Fruit fly (Drosophila melanogaster) whole organism, wandering third instar larva: Measurements from ENCODE around the gene CG6244.

Experiments used
- Abd-B ChIP-seq: fragments of >200 bp; optimal IDR thresholded peaks from 2 replicates; lab custom pipeline; 2017; ENCODE audit warnings: missing biosample characterization, missing genetic modification characterization
- CG32264 ChIP-seq: fragments of 200-800 bp; sonication (Bioruptor generic); optimal IDR thresholded peaks from 2 replicates; lab custom pipeline; 2016; ENCODE audit warnings: missing biosample characterization, missing genetic modification characterization
- CG9705 ChIP-seq: fragments of 200-800 bp; sonication (Bioruptor generic); optimal IDR thresholded peaks from 2 replicates; lab custom pipeline; 2018; ENCODE audit warnings: missing biosample characterization, mild to moderate bottlenecking, missing genetic modification characterization
- Dfd ChIP-seq: fragments of >200 bp; optimal IDR thresholded peaks from 2 replicates; lab custom pipeline; 2017; ENCODE audit warnings: missing biosample characterization, missing genetic modification characterization
- Dif ChIP-seq: fragments of 200-275, 200-300 bp; sonication (Bioruptor generic); optimal IDR thresholded peaks from 2 replicates; lab custom pipeline; 2018; ENCODE audit warnings: missing biosample characterization, missing genetic modification characterization; ENCODE audit not compliant: partially characterized antibody
- HLH106 ChIP-seq: fragments of 200-800 bp; optimal IDR thresholded peaks from 3 replicates; lab custom pipeline; 2019; ENCODE audit warnings: missing biosample characterization, mild to moderate bottlenecking, missing genetic modification characterization, moderate library complexity
- Hnf4 ChIP-seq: fragments of 200-800 bp; sonication (Bioruptor generic); optimal IDR thresholded peaks from 2 replicates; lab custom pipeline; 2016; ENCODE audit warnings: missing biosample characterization, mild to moderate bottlenecking, missing genetic modification characterization
- Hr78 ChIP-seq: fragments of >200 bp; optimal IDR thresholded peaks from 2 replicates; lab custom pipeline; 2017; ENCODE audit warnings: missing biosample characterization, missing genetic modification characterization
- Jra ChIP-seq: sonication (Bioruptor generic); optimal IDR thresholded peaks from 2 replicates; lab custom pipeline; 2016; ENCODE audit warnings: missing biosample characterization, missing genetic modification characterization
- Mio ChIP-seq: sonication (Bioruptor generic); optimal IDR thresholded peaks from 2 replicates; lab custom pipeline; 2016; ENCODE audit warnings: missing biosample characterization, missing genetic modification characterization
- Myc ChIP-seq: fragments of >200 bp; optimal IDR thresholded peaks from 2 replicates; lab custom pipeline; 2017
- N ChIP-seq: fragments of >200 bp; optimal IDR thresholded peaks from 2 replicates; lab custom pipeline; 2018; ENCODE audit warnings: missing biosample characterization, missing external identifiers, missing genetic modification characterization
- OdsH ChIP-seq: fragments of 200-800 bp; sonication (Bioruptor generic); optimal IDR thresholded peaks from 2 replicates; lab custom pipeline; 2016; ENCODE audit warnings: missing biosample characterization, mild to moderate bottlenecking, missing genetic modification characterization
- Rel ChIP-seq, 2 experiments: fragments of 200-800 bp; sonication (Bioruptor generic) in 1 of 2; optimal IDR thresholded peaks; 2 replicates in 1 of 2; 3 replicates in 1 of 2; lab custom pipeline; 2016 to 2019; ENCODE audit warnings: mild to moderate bottlenecking in 2 of 2, missing biosample characterization in 2 of 2, missing genetic modification characterization in 2 of 2, moderate library complexity in 1 of 2
- Sp1 ChIP-seq: fragments of 200-800 bp; sonication (Bioruptor generic); optimal IDR thresholded peaks from 3 replicates; lab custom pipeline; 2019; ENCODE audit warnings: missing biosample characterization, mild to moderate bottlenecking, missing genetic modification characterization, moderate library complexity
- Vsx2 ChIP-seq: fragments of 200-300, 225-300 bp; sonication (Bioruptor generic); optimal IDR thresholded peaks from 2 replicates; lab custom pipeline; 2018; ENCODE audit warnings: missing biosample characterization, missing genetic modification characterization; ENCODE audit not compliant: partially characterized antibody
- br ChIP-seq: fragments of 200-800 bp; sonication (Bioruptor generic); optimal IDR thresholded peaks from 2 replicates; lab custom pipeline; 2016; ENCODE audit warnings: missing biosample characterization, missing genetic modification characterization
- brk ChIP-seq: fragments of 200-800 bp; sonication (Bioruptor generic); optimal IDR thresholded peaks from 2 replicates; lab custom pipeline; 2016; ENCODE audit warnings: missing biosample characterization, mild to moderate bottlenecking, missing genetic modification characterization
- dmrt93B ChIP-seq: fragments of 200-800 bp; sonication (Bioruptor generic); optimal IDR thresholded peaks from 2 replicates; lab custom pipeline; 2018; ENCODE audit warnings: missing biosample characterization, mild to moderate bottlenecking, missing genetic modification characterization
- dsf ChIP-seq: sonication (Bioruptor generic); optimal IDR thresholded peaks from 2 replicates; lab custom pipeline; 2016; ENCODE audit warnings: missing biosample characterization, missing genetic modification characterization, borderline replicate concordance
- ey ChIP-seq: fragments of 200-800 bp; sonication (Bioruptor generic); optimal IDR thresholded peaks from 2 replicates; lab custom pipeline; 2016; ENCODE audit warnings: missing biosample characterization, missing genetic modification characterization
- foxo ChIP-seq, 2 experiments: fragments of 200-800 bp; sonication (Bioruptor generic); optimal IDR thresholded peaks; 2 replicates in 1 of 2; 3 replicates in 1 of 2; lab custom pipeline; 2016 to 2017; ENCODE audit warnings: missing biosample characterization in 2 of 2, missing genetic modification characterization in 2 of 2
- fru ChIP-seq: fragments of 200-800 bp; sonication (Bioruptor generic); optimal IDR thresholded peaks from 3 replicates; lab custom pipeline; 2016; ENCODE audit warnings: missing biosample characterization, mild to moderate bottlenecking, missing genetic modification characterization
- jim ChIP-seq: fragments of 175-275, 200-325 bp; sonication (Bioruptor generic); optimal IDR thresholded peaks from 2 replicates; lab custom pipeline; 2016; ENCODE audit warnings: missing biosample characterization, mild to moderate bottlenecking, missing genetic modification characterization
- lola ChIP-seq: fragments of >200 bp; optimal IDR thresholded peaks from 2 replicates; lab custom pipeline; 2017; ENCODE audit warnings: missing biosample characterization, missing genetic modification characterization
- rgr ChIP-seq: fragments of 200-800 bp; sonication (Bioruptor generic); optimal IDR thresholded peaks from 3 replicates; lab custom pipeline; 2016; ENCODE audit warnings: missing biosample characterization, mild to moderate bottlenecking, missing genetic modification characterization
- sage ChIP-seq: fragments of 200-800 bp; sonication (Bioruptor generic); optimal IDR thresholded peaks from 2 replicates; lab custom pipeline; 2016; ENCODE audit warnings: missing biosample characterization, mild to moderate bottlenecking, missing genetic modification characterization
- sv ChIP-seq: fragments of 200-800 bp; sonication (Bioruptor generic); optimal IDR thresholded peaks from 3 replicates; lab custom pipeline; 2016; ENCODE audit warnings: missing biosample characterization, missing genetic modification characterization
- tai ChIP-seq: sonication (Bioruptor generic); optimal IDR thresholded peaks from 2 replicates; lab custom pipeline; 2016; ENCODE audit warnings: missing biosample characterization, missing genetic modification characterization
- usp ChIP-seq: fragments of >200 bp; optimal IDR thresholded peaks from 2 replicates; lab custom pipeline; 2017; ENCODE audit warnings: missing biosample characterization, missing genetic modification characterization
- woc ChIP-seq: sonication (Bioruptor generic); optimal IDR thresholded peaks from 2 replicates; lab custom pipeline; 2016; ENCODE audit warnings: missing biosample characterization, mild to moderate bottlenecking, missing genetic modification characterization

CG6244 gene

dm6 chr3L:15802655-15803054 is 5.5 kb upstream of the CG6244 start:
- TF ChIP-seq Hnf4 (GFP tag; lab: Kevin White, UChicago): no peak
- TF ChIP-seq CG32264 (GFP tag; lab: Kevin White, UChicago): no peak
- no peak for TF ChIP-seq Rel (GFP tag; optimal IDR thresholded peaks at IDR 0.05; lab: Kevin White, UChicago)
- no peak for TF ChIP-seq Rel (tag; optimal IDR thresholded peaks at IDR 0.05; lab: Kevin White, UChicago)
- no peak for TF ChIP-seq OdsH
- no peak for TF ChIP-seq usp
- TF ChIP-seq Abd-B (GFP tag; lab: Kevin White, UChicago): no peak
- no peak for TF ChIP-seq rgr (GFP tag; lab: Kevin White, UChicago)
- TF ChIP-seq Sp1: no peak
- TF ChIP-seq, all 38 proteins: peak for 0

dm6 chr3L:15808667-15809066 is 545 bp downstream of the CG6244 start:
- TF ChIP-seq Hr78 (GFP tag; lab: Kevin White, UChicago) (no peak), CG32264 (GFP tag; lab: Kevin White, UChicago) (no peak), Myc (lab: Kevin White, UChicago) (peak; percentile 65), Dif (GFP tag; lab: Kevin White, UChicago) (no peak), OdsH (no peak), fru (GFP tag; lab: Kevin White, UChicago) (no peak), HLH106 (tag; lab: Kevin White, UChicago) (no peak), brk (GFP tag; lab: Kevin White, UChicago) (no peak)

DNA sequence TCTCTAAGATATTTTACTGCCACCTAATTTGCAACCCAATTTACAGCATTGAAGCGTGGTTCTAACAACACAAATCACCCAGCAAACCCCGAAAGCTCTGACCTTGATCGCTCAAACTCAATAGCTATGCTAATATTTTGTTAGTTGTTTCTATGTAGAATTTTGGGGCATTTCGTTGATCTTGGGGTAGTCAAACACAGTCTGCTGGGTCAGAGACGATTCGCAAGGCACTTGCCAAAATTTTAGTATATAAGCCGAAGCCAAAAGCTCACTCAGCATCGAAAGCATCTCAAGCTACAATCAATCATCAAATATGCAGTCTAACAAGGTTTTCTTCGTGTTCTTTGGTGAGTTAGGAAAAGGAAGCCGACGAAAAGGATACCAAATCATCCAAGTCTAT is 1.1 kb downstream of the CG6244 start, which contains the start of gene CG13445:
TSS of gene CG13445 (plus strand) at position 301 of the 400 bp plus-strand sequence.
- TF ChIP-seq br (GFP tag; lab: Kevin White, UChicago): no peak
- no peak for TF ChIP-seq Hr78 (GFP tag; lab: Kevin White, UChicago)
- TF ChIP-seq Abd-B (GFP tag; lab: Kevin White, UChicago): no peak
- TF ChIP-seq Jra (GFP tag; lab: Kevin White, UChicago): no peak
- TF ChIP-seq foxo (GFP tag; optimal IDR thresholded peaks at IDR 0.05; lab: Kevin White, UChicago): no peak
- no peak for TF ChIP-seq Myc (lab: Kevin White, UChicago)
- TF ChIP-seq sv: no peak
- no peak for TF ChIP-seq Dfd (GFP tag; lab: Kevin White, UChicago)
- no peak for TF ChIP-seq Mio (GFP tag; lab: Kevin White, UChicago)
- TF ChIP-seq sage (GFP tag; lab: Kevin White, UChicago): no peak
- TF ChIP-seq woc (GFP tag; lab: Kevin White, UChicago): no peak
- TF ChIP-seq N (GFP tag; lab: Kevin White, UChicago): no peak
- no peak for TF ChIP-seq CG9705 (GFP tag; lab: Kevin White, UChicago)

DNA sequence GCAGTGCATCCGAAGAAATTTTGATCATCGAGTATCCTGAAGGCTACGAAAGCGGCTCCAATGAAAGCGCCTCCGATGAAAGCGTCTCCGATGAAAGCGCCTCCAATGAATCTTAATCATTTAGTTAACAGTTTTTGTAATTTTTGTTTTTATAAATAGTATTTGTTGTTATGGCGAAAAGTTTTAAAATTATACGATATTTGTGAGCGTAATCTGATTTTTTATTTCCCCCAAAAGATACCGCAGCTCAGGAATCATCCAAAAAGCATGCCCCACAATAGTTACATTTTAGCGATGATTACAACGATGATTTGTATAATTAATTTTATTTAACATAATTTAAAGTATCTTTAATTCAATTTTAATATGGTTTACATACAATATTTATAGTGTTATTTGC is 1.6 kb downstream of the CG6244 start:
- TF ChIP-seq Hr78 (GFP tag; lab: Kevin White, UChicago) (peak; percentile 16), sage (GFP tag; lab: Kevin White, UChicago) (no peak), Myc (lab: Kevin White, UChicago) (peak; percentile 82), Dfd (GFP tag; lab: Kevin White, UChicago) (no peak), Sp1 (no peak), N (GFP tag; lab: Kevin White, UChicago) (peak; percentile 76)

DNA sequence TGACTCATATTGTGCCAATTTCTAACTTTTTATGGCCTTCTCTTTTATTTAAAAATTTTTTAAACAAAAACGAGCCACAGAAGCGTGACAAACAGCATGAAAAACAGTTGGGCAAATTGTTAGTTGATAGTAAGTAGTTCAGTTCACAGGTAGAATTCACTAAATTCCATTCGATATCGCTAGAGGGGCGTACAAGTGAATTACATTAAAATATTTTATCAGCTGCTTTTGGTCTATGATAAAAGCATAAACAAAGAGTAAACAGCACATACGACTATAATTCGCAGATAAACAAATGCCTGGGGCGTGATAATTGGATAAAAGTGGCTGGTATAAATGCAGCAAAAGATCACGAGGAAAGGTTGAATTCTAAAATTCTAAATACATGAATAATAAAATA is 5.9 kb downstream of the CG6244 start:
- TF ChIP-seq Hr78 (GFP tag; lab: Kevin White, UChicago): no peak
- no peak for TF ChIP-seq Dfd (GFP tag; lab: Kevin White, UChicago)
- TF ChIP-seq Vsx2: no peak
- TF ChIP-seq lola (GFP tag; lab: Kevin White, UChicago): no peak
- TF ChIP-seq ey (GFP tag; lab: Kevin White, UChicago): no peak
- no peak for TF ChIP-seq dmrt93B (GFP tag; lab: Kevin White, UChicago)
- no peak for TF ChIP-seq dsf
- TF ChIP-seq sage (GFP tag; lab: Kevin White, UChicago): no peak
- no peak for TF ChIP-seq sv
- TF ChIP-seq jim (GFP tag; lab: Kevin White, UChicago): no peak
- TF ChIP-seq foxo (GFP tag; optimal IDR thresholded peaks at IDR 0.05; lab: Kevin White, UChicago): no peak
- TF ChIP-seq tai (GFP tag; lab: Kevin White, UChicago): no peak
- no peak for TF ChIP-seq brk (GFP tag; lab: Kevin White, UChicago)
- no peak for TF ChIP-seq Jra (GFP tag; lab: Kevin White, UChicago)
- TF ChIP-seq HLH106 (tag; lab: Kevin White, UChicago): no peak
- no peak for TF ChIP-seq Abd-B (GFP tag; lab: Kevin White, UChicago)
